Fruit fly (Drosophila melanogaster) whole organism, embryonic: ENCODE data around the gene TotA.

Experiments
- CG14667 ChIP-seq: fragments of 200-800 bp; sonication (Bioruptor generic); IDR thresholded peaks from 2 replicates; pipeline ENCODE4 v1.3.6; 2022; ENCODE audit warnings: missing biosample characterization, missing genetic modification characterization
- br ChIP-seq: fragments of >200 bp; optimal IDR thresholded peaks from 2 replicates; lab custom pipeline; 2017
- psq ChIP-seq: fragments of 200-800 bp; sonication (Bioruptor generic); optimal IDR thresholded peaks from 2 replicates; lab custom pipeline; 2017; ENCODE audit warnings: missing biosample characterization, missing genetic modification characterization
- sug ChIP-seq: fragments of 200-800 bp; optimal IDR thresholded peaks from 2 replicates; lab custom pipeline; 2019; ENCODE audit warnings: missing biosample characterization, mild to moderate bottlenecking, missing genetic modification characterization, moderate library complexity
- z ChIP-seq: fragments of 200-800 bp; sonication (Bioruptor generic); IDR thresholded peaks from 3 replicates; pipeline ENCODE4 v1.3.6; 2022; ENCODE audit warnings: missing biosample characterization, missing genetic modification characterization
- zfh2 ChIP-seq: fragments of 200-800 bp; sonication (Bioruptor generic); optimal IDR thresholded peaks from 2 replicates; lab custom pipeline; 2016; ENCODE audit warnings: missing biosample characterization, missing genetic modification characterization

- TF ChIP-seq sug (tag; lab: Kevin White, UChicago) (no peak), zfh2 (no peak), psq (GFP tag; lab: Kevin White, UChicago) (no peak), CG14667 (GFP tag; lab: Robert Waterston, UW) (no peak), br (no peak), z (GFP tag; lab: Robert Waterston, UW) (no peak)
Measured at dm6 chr3R:20836257-20836856, 34.5 kb upstream of the TotA start.
